Worm (Caenorhabditis elegans) whole organism, young adult: ENCODE measurements around the gene ulp-1.
A peak's percentile ranks its signal among the peaks of the same experiment; 100 is the strongest.

ENCODE experiments used
- C06A6.2 ChIP-seq: fragments of 200-800 bp; sonication (Bioruptor generic); conservative IDR thresholded peaks from 2 replicates; pipeline ENCODE4 v1.3.6; 2022; ENCODE audit warnings: missing genetic modification characterization, missing compliant biosample characterization
- D2030.7 ChIP-seq: fragments of 200-800 bp; sonication (Bioruptor generic); IDR thresholded peaks from 2 replicates; pipeline ENCODE4 v1.3.6; 2022; ENCODE audit warnings: missing genetic modification reagents, missing genetic modification characterization, missing compliant biosample characterization
- F33H1.4 ChIP-seq: fragments of 200-800 bp; sonication (Bioruptor generic); IDR thresholded peaks from 2 replicates; pipeline ENCODE4 v1.3.6; 2022; ENCODE audit warnings: missing genetic modification reagents, missing genetic modification characterization, missing compliant biosample characterization
- F49E8.2 ChIP-seq: sonication (generic microtip); optimal IDR thresholded peaks from 3 replicates; lab custom pipeline; 2017; ENCODE audit warnings: missing genetic modification characterization, mild to moderate bottlenecking, missing compliant biosample characterization, antibody characterized with exemption, moderate library complexity; ENCODE audit not compliant: insufficient read depth
- F52B5.7 ChIP-seq: sonication (generic microtip); optimal IDR thresholded peaks from 2 replicates; lab custom pipeline; 2016; ENCODE audit warnings: mild to moderate bottlenecking, missing genetic modification characterization, missing compliant biosample characterization
- F57A8.1 ChIP-seq: fragments of 200-800 bp; sonication (Bioruptor generic); optimal IDR thresholded peaks from 2 replicates; lab custom pipeline; 2018; ENCODE audit warnings: mild to moderate bottlenecking, missing genetic modification characterization, moderate library complexity, missing compliant biosample characterization
- F57C9.4 ChIP-seq: sonication (generic microtip); optimal IDR thresholded peaks from 2 replicates; lab custom pipeline; 2017; ENCODE audit warnings: mild to moderate bottlenecking, missing genetic modification characterization, missing compliant biosample characterization
- K11D2.4 ChIP-seq: fragments of 200-800 bp; sonication (Bioruptor generic); IDR thresholded peaks from 2 replicates; pipeline ENCODE4 v1.3.6; 2022; ENCODE audit warnings: missing genetic modification reagents, missing genetic modification characterization, missing compliant biosample characterization
- Y53F4B.3 ChIP-seq: fragments of 200-800 bp; sonication (Bioruptor generic); IDR thresholded peaks from 2 replicates; pipeline ENCODE4 v1.3.6; 2022; ENCODE audit warnings: missing genetic modification reagents, missing genetic modification characterization, missing compliant biosample characterization
- aptf-3 ChIP-seq: fragments of 200-800 bp; sonication (Bioruptor generic); IDR thresholded peaks from 2 replicates; pipeline ENCODE4 v1.3.6; 2022; ENCODE audit warnings: missing genetic modification characterization, missing compliant biosample characterization
- attf-3 ChIP-seq: fragments of 200-800 bp; sonication (Bioruptor generic); conservative IDR thresholded peaks from 2 replicates; pipeline ENCODE4 v1.3.6; 2022; ENCODE audit warnings: missing genetic modification reagents, missing genetic modification characterization, missing compliant biosample characterization
- cebp-2 ChIP-seq: fragments of 200-800 bp; sonication (Bioruptor generic); IDR thresholded peaks from 2 replicates; pipeline ENCODE4 v1.3.6; 2022; ENCODE audit warnings: missing genetic modification characterization, missing compliant biosample characterization
- ceh-100 ChIP-seq: fragments of 200-800 bp; sonication (Bioruptor generic); IDR thresholded peaks from 2 replicates; pipeline ENCODE4 v1.3.6; 2022; ENCODE audit warnings: missing genetic modification reagents, missing genetic modification characterization, missing compliant biosample characterization
- ceh-79 ChIP-seq: sonication (generic microtip); optimal IDR thresholded peaks from 2 replicates; lab custom pipeline; 2017; ENCODE audit warnings: mild to moderate bottlenecking, missing genetic modification characterization, missing compliant biosample characterization
- dpff-1 ChIP-seq: sonication (generic microtip); optimal IDR thresholded peaks from 2 replicates; lab custom pipeline; 2017; ENCODE audit warnings: mild to moderate bottlenecking, missing genetic modification characterization, missing compliant biosample characterization
- egl-44 ChIP-seq: fragments of 200-800 bp; sonication (Bioruptor generic); IDR thresholded peaks from 2 replicates; pipeline ENCODE4 v1.3.6; 2022; ENCODE audit warnings: missing genetic modification reagents, missing genetic modification characterization, missing compliant biosample characterization
- ekl-4 ChIP-seq: fragments of 200-800 bp; sonication (Bioruptor generic); IDR thresholded peaks from 2 replicates; pipeline ENCODE4 v1.3.6; 2022; ENCODE audit warnings: missing genetic modification reagents, missing genetic modification characterization, missing compliant biosample characterization
- ets-4 ChIP-seq: fragments of 200-800 bp; sonication (Bioruptor generic); optimal IDR thresholded peaks from 2 replicates; lab custom pipeline; 2018; ENCODE audit warnings: mild to moderate bottlenecking, missing genetic modification characterization, missing compliant biosample characterization
- fkh-3 ChIP-seq: sonication (generic microtip); optimal IDR thresholded peaks from 2 replicates; lab custom pipeline; 2016; ENCODE audit warnings: mild to moderate bottlenecking, missing genetic modification characterization, missing compliant biosample characterization
- gei-17 ChIP-seq: fragments of 200-800 bp; sonication (Bioruptor generic); optimal IDR thresholded peaks from 2 replicates; lab custom pipeline; 2018; ENCODE audit warnings: mild to moderate bottlenecking, missing genetic modification characterization, missing compliant biosample characterization
- hmg-1.2 ChIP-seq: fragments of 200-800 bp; sonication (Bioruptor generic); IDR thresholded peaks from 2 replicates; pipeline ENCODE4 v1.3.6; 2022; ENCODE audit warnings: missing genetic modification reagents, missing genetic modification characterization, missing compliant biosample characterization
- lag-1 ChIP-seq: fragments of 200-800 bp; sonication (Bioruptor generic); IDR thresholded peaks from 2 replicates; pipeline ENCODE4 v1.3.6; 2022; ENCODE audit warnings: missing genetic modification reagents, missing genetic modification characterization, missing compliant biosample characterization
- let-526 ChIP-seq: fragments of 200-800 bp; sonication (Bioruptor generic); IDR thresholded peaks from 2 replicates; pipeline ENCODE4 v1.3.6; 2022; ENCODE audit warnings: missing genetic modification reagents, missing genetic modification characterization, missing compliant biosample characterization
- lin-40 ChIP-seq: sonication (generic microtip); optimal IDR thresholded peaks from 2 replicates; lab custom pipeline; 2016; ENCODE audit warnings: missing genetic modification characterization, mild to moderate bottlenecking, missing compliant biosample characterization, missing genotype, missing genetic modification reagents
- lsl-1 ChIP-seq: fragments of 200-800 bp; sonication (Bioruptor generic); optimal IDR thresholded peaks from 2 replicates; lab custom pipeline; 2018; ENCODE audit warnings: mild to moderate bottlenecking, missing genetic modification characterization, moderate library complexity, missing compliant biosample characterization
- madf-8 ChIP-seq: fragments of 200-800 bp; sonication (Bioruptor generic); conservative IDR thresholded peaks from 2 replicates; pipeline ENCODE4 v1.3.6; 2022; ENCODE audit warnings: missing genetic modification reagents, missing genetic modification characterization, missing compliant biosample characterization
- nfya-2 ChIP-seq: fragments of 200-800 bp; sonication (Bioruptor generic); IDR thresholded peaks from 2 replicates; pipeline ENCODE4 v1.3.6; 2022; ENCODE audit warnings: missing genetic modification reagents, missing genetic modification characterization, missing compliant biosample characterization
- nfyb-1 ChIP-seq: fragments of 200-800 bp; sonication (Bioruptor generic); IDR thresholded peaks from 2 replicates; pipeline ENCODE4 v1.3.6; 2022; ENCODE audit warnings: missing genetic modification reagents, missing genetic modification characterization, missing compliant biosample characterization
- nhr-120 ChIP-seq: fragments of 200-800 bp; sonication (Bioruptor generic); IDR thresholded peaks from 2 replicates; pipeline ENCODE4 v1.3.6; 2022; ENCODE audit warnings: missing genetic modification characterization, missing compliant biosample characterization
- pbrm-1 ChIP-seq: fragments of 200-800 bp; sonication (Bioruptor generic); IDR thresholded peaks from 2 replicates; pipeline ENCODE4 v1.3.6; 2022; ENCODE audit warnings: missing genetic modification reagents, missing genetic modification characterization, missing compliant biosample characterization
- rcor-1 ChIP-seq: fragments of 200-800 bp; sonication (Bioruptor generic); IDR thresholded peaks from 2 replicates; pipeline ENCODE4 v1.3.6; 2022; ENCODE audit warnings: missing genetic modification reagents, missing genetic modification characterization, missing compliant biosample characterization
- rec-8 ChIP-seq, 2 experiments: sonication (generic microtip); optimal IDR thresholded peaks; 2 replicates each; lab custom pipeline; 2016; ENCODE audit warnings: mild to moderate bottlenecking in 2 of 2, missing genetic modification characterization in 2 of 2, missing genetic modification reagents in 2 of 2, missing genotype in 2 of 2, missing biosample characterization in 1 of 2, missing compliant biosample characterization in 1 of 2, moderate library complexity in 1 of 2
- repo-1 ChIP-seq: sonication (generic microtip); optimal IDR thresholded peaks from 2 replicates; lab custom pipeline; 2017; ENCODE audit warnings: mild to moderate bottlenecking, missing genetic modification characterization, missing compliant biosample characterization
- rpc-1 ChIP-seq, 2 experiments: fragments of 150-350 bp in 1 of 2; sonication (generic microtip) in 1 of 2; optimal IDR thresholded peaks; 2 replicates each; lab custom pipeline; 2014 to 2018; ENCODE audit warnings: missing biosample characterization in 1 of 2, missing genetic modification characterization in 1 of 2, missing genetic modification reagents in 1 of 2, missing genotype in 1 of 2
- snpc-4 ChIP-seq, 5 experiments: fragments of 150-350 bp in 1 of 5; sonication (generic microtip) in 4 of 5; optimal IDR thresholded peaks; 2 replicates each; lab custom pipeline; 2014 to 2018; ENCODE audit warnings: missing genetic modification characterization in 5 of 5, missing biosample characterization in 3 of 5, antibody characterized with exemption in 2 of 5, mild to moderate bottlenecking in 2 of 5, missing compliant biosample characterization in 2 of 5, missing genotype in 2 of 5, moderate library complexity in 2 of 5, missing genetic modification reagents in 1 of 5
- tbx-9 ChIP-seq: sonication (generic microtip); optimal IDR thresholded peaks from 2 replicates; lab custom pipeline; 2016; ENCODE audit warnings: borderline replicate concordance, missing genetic modification characterization, inconsistent platforms, missing compliant biosample characterization
- tlf-1 ChIP-seq: fragments of 200-800 bp; sonication (Bioruptor generic); optimal IDR thresholded peaks from 2 replicates; lab custom pipeline; 2018; ENCODE audit warnings: mild to moderate bottlenecking, missing genetic modification characterization, missing compliant biosample characterization
- zfh-2 ChIP-seq: fragments of 200-800 bp; sonication (Bioruptor generic); conservative IDR thresholded peaks from 2 replicates; pipeline ENCODE4 v1.3.6; 2022; ENCODE audit warnings: missing genetic modification reagents, missing genetic modification characterization, missing compliant biosample characterization
- ztf-18 ChIP-seq: sonication (generic microtip); optimal IDR thresholded peaks from 2 replicates; lab custom pipeline; 2016; ENCODE audit warnings: missing genotype, mild to moderate bottlenecking, missing genetic modification characterization, missing compliant biosample characterization
- ztf-25 ChIP-seq: fragments of 200-800 bp; sonication (Bioruptor generic); IDR thresholded peaks from 2 replicates; pipeline ENCODE4 v1.3.6; 2022; ENCODE audit warnings: missing genetic modification reagents, missing genetic modification characterization, missing compliant biosample characterization
- ztf-3 ChIP-seq: fragments of 200-800 bp; sonication (Bioruptor generic); optimal IDR thresholded peaks from 2 replicates; lab custom pipeline; 2018; ENCODE audit warnings: mild to moderate bottlenecking, missing genetic modification characterization, missing compliant biosample characterization

The ulp-1 gene

ce11 chrIII:5129261-5129660 is 40.3 kb downstream of the ulp-1 start:
- TF ChIP-seq let-526 (GFP tag; lab: Robert Waterston, UW) (no peak), tbx-9 (tag; lab: Kevin White, UChicago) (no peak), lag-1 (GFP tag; lab: Robert Waterston, UW) (no peak), rec-8 (tag; optimal IDR thresholded peaks at IDR 0.05; lab: Kevin White, UChicago) (no peak), madf-8 (no peak), pbrm-1 (GFP tag; lab: Robert Waterston, UW) (no peak), egl-44 (GFP tag; lab: Robert Waterston, UW) (no peak), nfyb-1 (GFP tag; lab: Robert Waterston, UW) (0 out of 2 replicates have a peak, but pooled peaks have one; percentile 20), rcor-1 (no peak), fkh-3 (tag; lab: Kevin White, UChicago) (no peak), F33H1.4 (GFP tag; lab: Robert Waterston, UW) (no peak), ztf-25 (GFP tag; lab: Robert Waterston, UW) (no peak), nfya-2 (GFP tag; lab: Robert Waterston, UW) (no peak), snpc-4 (GFP tag; optimal IDR thresholded peaks at IDR 0.05; lab: Kevin White, UChicago) (no peak), snpc-4 (tag; optimal IDR thresholded peaks at IDR 0.05; lab: Kevin White, UChicago) (no peak), ztf-3 (no peak), nhr-120 (GFP tag; lab: Robert Waterston, UW) (0 out of 2 replicates have a peak, but pooled peaks have one; percentile 73), ceh-79 (no peak), F57A8.1 (GFP tag; lab: Kevin White, UChicago) (no peak), repo-1 (tag; lab: Kevin White, UChicago) (no peak), ztf-18 (no peak), F49E8.2 (no peak), zfh-2 (GFP tag; lab: Robert Waterston, UW) (peak; percentile 52), hmg-1.2 (no peak), attf-3 (no peak)
- TF ChIP-seq, all 124 proteins: peak for 3

- no peak for TF ChIP-seq cebp-2 (GFP tag; lab: Robert Waterston, UW)
- TF ChIP-seq zfh-2 (GFP tag; lab: Robert Waterston, UW) = 0 out of 2 replicates have a peak, but pooled peaks have one; percentile 18
These were observed 42.6 kb downstream of the ulp-1 start for ce11 chrIII:5126988-5127387.

- TF ChIP-seq rcor-1 = no peak
- no peak for TF ChIP-seq pbrm-1 (GFP tag; lab: Robert Waterston, UW)
- TF ChIP-seq Y53F4B.3 = no peak
- TF ChIP-seq tlf-1 (GFP tag; lab: Kevin White, UChicago) = no peak
- TF ChIP-seq F52B5.7 (tag; lab: Kevin White, UChicago) = no peak
- no peak for TF ChIP-seq lin-40 (tag; lab: Kevin White, UChicago)
- no peak for TF ChIP-seq ceh-100 (GFP tag; lab: Robert Waterston, UW)
- no peak for TF ChIP-seq D2030.7
- no peak for TF ChIP-seq F57C9.4 (tag; lab: Kevin White, UChicago)
- TF ChIP-seq ets-4 (GFP tag; lab: Kevin White, UChicago) = no peak
- TF ChIP-seq C06A6.2 (GFP tag; lab: Robert Waterston, UW) = no peak
- no peak for TF ChIP-seq dpff-1 (tag; lab: Kevin White, UChicago)
- no peak for TF ChIP-seq aptf-3 (GFP tag; lab: Robert Waterston, UW)
- TF ChIP-seq ekl-4 (GFP tag; lab: Robert Waterston, UW) = no peak
- TF ChIP-seq gei-17 (GFP tag; lab: Kevin White, UChicago) = no peak
- no peak for TF ChIP-seq K11D2.4
- TF ChIP-seq rpc-1 (optimal IDR thresholded peaks at IDR 0.05; lab: Kevin White, UChicago) = no peak
- no peak for TF ChIP-seq rpc-1 (tag; optimal IDR thresholded peaks at IDR 0.05; lab: Kevin White, UChicago)
- no peak for TF ChIP-seq lsl-1 (GFP tag; lab: Kevin White, UChicago)
- TF ChIP-seq, all 124 proteins: peak for 0
These were observed 43.8 kb downstream of the ulp-1 start for ce11 chrIII:5125759-5126158.
